Worm (Caenorhabditis elegans): ENCODE results near the gene lgmn-1.
A peak's percentile ranks its signal among the peaks of the same experiment; 100 is the strongest.

The lgmn-1 gene

DNA sequence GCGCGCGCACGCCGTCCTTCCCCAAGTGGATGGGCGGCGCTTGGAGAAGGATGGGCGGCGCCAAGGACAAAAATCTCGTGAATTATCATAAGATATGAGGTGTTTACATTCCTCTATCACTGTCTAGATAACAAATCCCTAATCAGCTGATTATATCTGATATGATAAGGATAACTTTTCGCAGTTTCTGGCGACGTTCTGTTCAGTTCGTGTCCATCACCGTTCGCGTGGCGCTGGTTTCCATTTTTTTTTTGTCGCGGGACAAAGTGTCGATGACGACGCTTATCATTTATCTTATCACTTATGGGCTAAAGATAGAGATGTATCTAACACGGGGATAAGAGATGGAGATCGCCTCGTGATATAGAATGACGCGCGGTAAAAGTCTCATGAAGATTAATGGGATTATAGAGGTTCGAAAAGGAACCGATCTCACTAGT is 40.5 kb downstream of the lgmn-1 start (continued):
- TF ChIP-seq lin-39 (tag; optimal IDR thresholded peaks at IDR 0.05) (no peak), tlp-1 (tag; optimal IDR thresholded peaks at IDR 0.05) (no peak), F16B12.6 (tag; optimal IDR thresholded peaks at IDR 0.05) (no peak), jun-1 (tag; optimal IDR thresholded peaks at IDR 0.05) (no peak), efl-3 (GFP tag; optimal IDR thresholded peaks at IDR 0.05) (no peak), sox-4 (tag; optimal IDR thresholded peaks at IDR 0.05) (no peak), zag-1 (tag; optimal IDR thresholded peaks at IDR 0.05) (no peak), nhr-12 (tag; optimal IDR thresholded peaks at IDR 0.05) (no peak), hlh-17 (GFP tag; optimal IDR thresholded peaks at IDR 0.05; ENCODE audit: borderline replicate concordance) (no peak), skn-1 (tag; optimal IDR thresholded peaks at IDR 0.05) (no peak), Y116A8C.19 (tag; optimal IDR thresholded peaks at IDR 0.05; ENCODE audit: borderline replicate concordance) (no peak), unc-62 (GFP tag; optimal IDR thresholded peaks at IDR 0.05) (no peak), nhr-77 (tag; optimal IDR thresholded peaks at IDR 0.05) (no peak), tbx-2 (tag; optimal IDR thresholded peaks at IDR 0.05) (peak; percentile 30), nhr-85 (tag) (peak; percentile 94), pag-3 (tag; optimal IDR thresholded peaks at IDR 0.05; ENCODE audit: borderline replicate concordance, insufficient read depth) (no peak), nhr-47 (tag; optimal IDR thresholded peaks at IDR 0.05) (peak; percentile 43)

DNA sequence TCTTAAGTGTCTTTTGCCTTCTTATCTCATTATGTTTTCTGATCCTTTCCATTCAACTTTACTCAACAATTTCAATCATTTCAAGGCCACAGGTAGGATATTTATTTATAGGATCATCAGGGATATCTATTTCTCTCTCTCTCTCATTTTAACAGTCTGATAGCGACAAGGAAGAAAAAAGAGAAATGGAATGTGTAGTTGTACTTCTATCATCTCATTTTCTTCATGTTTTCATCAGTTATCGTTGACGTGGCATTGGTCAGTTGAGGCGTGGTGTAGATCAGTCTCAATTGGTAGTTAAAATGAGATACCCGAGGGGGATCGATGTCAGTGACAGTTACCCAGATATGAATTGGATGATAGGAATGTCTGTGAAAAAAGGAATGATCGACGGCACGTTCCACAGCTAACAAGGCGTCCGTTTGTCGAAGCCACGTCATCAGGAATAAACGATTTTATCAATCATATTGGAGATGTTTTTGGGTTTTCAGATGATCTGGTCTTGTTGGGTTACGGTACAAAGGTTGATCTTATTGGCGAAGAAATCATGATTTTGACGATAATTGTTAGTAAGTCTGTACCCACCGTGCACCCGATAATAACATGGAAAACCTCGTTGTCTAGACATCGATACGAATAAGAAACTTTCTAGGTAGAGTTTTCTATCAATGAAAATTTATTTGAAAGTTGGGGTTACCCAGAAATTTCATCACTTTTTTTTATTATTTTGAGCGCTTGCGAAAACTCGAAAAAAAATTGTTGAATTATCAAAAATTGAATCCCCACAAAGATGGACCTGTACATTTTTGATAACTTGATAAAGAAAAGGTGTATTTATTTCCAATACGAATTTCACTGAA is 41.5 kb downstream of the lgmn-1 start:
- TF ChIP-seq lsy-2 (tag; optimal IDR thresholded peaks at IDR 0.05) (peak; percentile 7 to 56), blmp-1 (tag; optimal IDR thresholded peaks at IDR 0.05) (peak; percentile 85), unc-62 (GFP tag; optimal IDR thresholded peaks at IDR 0.05) (no peak), efl-1 (optimal IDR thresholded peaks at IDR 0.05) (peak in 1 of 2 experiments; percentile 1), efl-1 (GFP tag; optimal IDR thresholded peaks at IDR 0.05 in 1 of 2) (peak in 1 of 2 experiments; percentile 59), nhr-20 (tag; optimal IDR thresholded peaks at IDR 0.05) (peak; percentile 79), vab-15 (tag; optimal IDR thresholded peaks at IDR 0.05) (peak; percentile 16), zip-4 (GFP tag; optimal IDR thresholded peaks at IDR 0.05) (no peak), mdl-1 (tag; optimal IDR thresholded peaks at IDR 0.05) (peak in 1 of 2 experiments; percentile 34), ceh-82 (tag; optimal IDR thresholded peaks at IDR 0.05) (no peak), xbp-1 (tag; optimal IDR thresholded peaks at IDR 0.05) (no peak), snu-23 (GFP tag; optimal IDR thresholded peaks at IDR 0.05) (peak; percentile 64), mab-9 (GFP tag; IDR thresholded peaks at IDR 0.05) (no peak), lin-14 (GFP tag; optimal IDR thresholded peaks at IDR 0.05) (peak; percentile 84), sox-4 (tag; optimal IDR thresholded peaks at IDR 0.05) (no peak), C16A3.4 (tag; optimal IDR thresholded peaks at IDR 0.05) (peak; percentile 63), lin-35 (GFP tag; optimal IDR thresholded peaks at IDR 0.05) (peak in 1 of 2 experiments; percentile 24), egl-13 (tag; optimal IDR thresholded peaks at IDR 0.05) (no peak), elt-3 (tag; optimal IDR thresholded peaks at IDR 0.05) (peak; percentile 22 to 98 (median 84)), lin-39 (tag; optimal IDR thresholded peaks at IDR 0.05) (no peak), nhr-47 (tag; optimal IDR thresholded peaks at IDR 0.05) (peak; percentile 38), nhr-90 (tag; optimal IDR thresholded peaks at IDR 0.05; ENCODE audit: poor library complexity) (peak; percentile 73), tlp-1 (tag; optimal IDR thresholded peaks at IDR 0.05) (no peak), nhr-85 (tag) (peak; percentile 98), lin-15B (tag; optimal IDR thresholded peaks at IDR 0.05) (no peak), mep-1 (tag; optimal IDR thresholded peaks at IDR 0.05) (peak; percentile 20), grh-1 (GFP tag; IDR thresholded peaks at IDR 0.05) (peak; percentile 51; the same call in 1 of the 2 replicates), ama-1 (optimal IDR thresholded peaks at IDR 0.05) (peak; percentile 6), nhr-19 (GFP tag; conservative IDR thresholded peaks at IDR 0.05) (peak; percentile 54), tbx-2 (tag; optimal IDR thresholded peaks at IDR 0.05) (peak; percentile 72), zag-1 (tag; optimal IDR thresholded peaks at IDR 0.05) (no peak), ztf-4 (tag; optimal IDR thresholded peaks at IDR 0.05) (peak; percentile 28), unc-130 (tag; optimal IDR thresholded peaks at IDR 0.05) (peak; percentile 64), nhr-71 (tag; optimal IDR thresholded peaks at IDR 0.05) (peak; percentile 74)

Data from whole organism, L1 larva.